Worm (Caenorhabditis elegans): ENCODE measurements around the gene sma-5.

ce11 chrX:12036114-12036513, 30.8 kb upstream of the sma-5 start:
- TF ChIP-seq F13H6.1 (tag; optimal IDR thresholded peaks at IDR 0.05) (no peak), elt-3 (tag; optimal IDR thresholded peaks at IDR 0.05) (no peak), fos-1 (tag; optimal IDR thresholded peaks at IDR 0.05) (no peak), elt-1 (tag; optimal IDR thresholded peaks at IDR 0.05) (no peak), unc-39 (tag; optimal IDR thresholded peaks at IDR 0.05) (no peak), zag-1 (tag; optimal IDR thresholded peaks at IDR 0.05) (no peak), ceh-82 (tag; optimal IDR thresholded peaks at IDR 0.05) (no peak), dmd-4 (tag; optimal IDR thresholded peaks at IDR 0.05) (no peak)
